Worm (Caenorhabditis elegans) whole organism, L4/young adult: Measurements from ENCODE around the gene ZK892.5.

ENCODE experiments used
- W03F9.2 ChIP-seq: fragments of 150-350 bp; optimal IDR thresholded peaks from 2 replicates; lab custom pipeline; 2014; ENCODE audit warnings: missing biosample characterization, missing genetic modification characterization
- dao-5 ChIP-seq: sonication (generic microtip); optimal IDR thresholded peaks from 2 replicates; lab custom pipeline; 2016; ENCODE audit warnings: missing genotype, missing genetic modification characterization, moderate library complexity, missing compliant biosample characterization
- him-1 ChIP-seq: sonication (generic microtip); optimal IDR thresholded peaks from 2 replicates; lab custom pipeline; 2016; ENCODE audit warnings: missing genotype, missing genetic modification reagents, missing genetic modification characterization, missing compliant biosample characterization

The ZK892.5 gene

DNA sequence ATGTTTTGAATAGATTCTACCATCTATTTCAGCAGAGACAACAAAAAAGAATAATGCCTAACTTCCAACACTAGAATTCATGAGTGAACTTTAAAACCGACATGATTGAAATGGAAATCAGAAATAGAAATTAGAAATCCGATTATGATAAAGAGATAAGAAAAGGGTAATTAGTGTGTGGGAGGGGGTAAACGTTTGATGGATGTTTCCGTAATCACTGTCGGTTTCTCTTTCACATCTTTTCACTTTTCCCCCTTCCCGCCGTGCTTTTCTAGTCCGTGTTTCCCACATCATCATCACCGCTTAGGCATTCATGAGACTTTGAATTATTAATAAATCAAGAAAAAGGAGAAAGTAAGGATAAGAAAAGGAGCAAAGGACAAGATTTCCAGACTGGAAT is 37.7 kb downstream of the ZK892.5 start:
- TF ChIP-seq dao-5 (tag; lab: Kevin White, UChicago): no peak
- TF ChIP-seq him-1 (tag; lab: Kevin White, UChicago): no peak
- no peak for TF ChIP-seq W03F9.2 (tag; lab: Kevin White, UChicago)

DNA sequence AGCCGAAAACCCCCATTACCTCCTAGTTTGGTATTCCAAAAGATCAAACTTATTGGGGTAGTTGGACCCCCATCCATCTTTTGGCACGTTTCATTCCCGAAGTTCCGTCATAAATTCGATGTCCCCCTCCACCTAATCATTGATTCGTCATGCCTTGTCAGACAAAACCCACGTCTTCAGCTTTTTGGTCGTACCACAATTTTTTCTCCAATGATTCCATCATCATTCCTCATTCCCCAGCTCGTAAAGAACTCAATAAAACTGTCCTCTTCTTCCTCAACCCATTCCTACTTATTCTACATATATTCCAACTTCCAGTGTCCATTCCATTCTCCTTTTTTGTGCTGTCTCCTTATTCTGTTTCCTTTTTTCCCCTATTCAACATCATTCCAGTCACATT is 40.6 kb downstream of the ZK892.5 start, which contains the start of gene flp-4:
Gene flp-4, plus strand, starts transcription at position 301 of the 400 bp plus-strand sequence.
- TF ChIP-seq dao-5 (tag; lab: Kevin White, UChicago) (no peak), him-1 (tag; lab: Kevin White, UChicago) (no peak), W03F9.2 (tag; lab: Kevin White, UChicago) (no peak)

DNA sequence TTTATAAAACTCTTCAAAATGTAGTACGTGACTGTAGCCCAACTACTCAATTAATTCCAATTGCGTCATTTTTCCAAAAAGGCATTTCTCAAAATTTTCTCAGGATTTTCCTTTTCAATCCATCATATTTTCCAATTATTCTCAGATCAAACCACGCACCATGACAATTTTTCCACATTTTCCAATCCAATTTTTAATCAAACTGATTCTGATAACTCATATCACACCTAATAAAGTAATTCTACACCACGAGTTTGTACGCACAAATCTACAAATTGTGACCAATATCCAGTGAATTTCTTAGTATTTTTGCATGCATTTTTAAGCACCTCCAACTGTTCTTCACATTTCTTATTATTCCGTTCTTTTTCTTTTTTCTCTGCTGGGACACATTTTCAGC is 43.5 kb downstream of the ZK892.5 start:
- TF ChIP-seq him-1 (tag; lab: Kevin White, UChicago) (no peak), dao-5 (tag; lab: Kevin White, UChicago) (no peak), W03F9.2 (tag; lab: Kevin White, UChicago) (no peak)

DNA sequence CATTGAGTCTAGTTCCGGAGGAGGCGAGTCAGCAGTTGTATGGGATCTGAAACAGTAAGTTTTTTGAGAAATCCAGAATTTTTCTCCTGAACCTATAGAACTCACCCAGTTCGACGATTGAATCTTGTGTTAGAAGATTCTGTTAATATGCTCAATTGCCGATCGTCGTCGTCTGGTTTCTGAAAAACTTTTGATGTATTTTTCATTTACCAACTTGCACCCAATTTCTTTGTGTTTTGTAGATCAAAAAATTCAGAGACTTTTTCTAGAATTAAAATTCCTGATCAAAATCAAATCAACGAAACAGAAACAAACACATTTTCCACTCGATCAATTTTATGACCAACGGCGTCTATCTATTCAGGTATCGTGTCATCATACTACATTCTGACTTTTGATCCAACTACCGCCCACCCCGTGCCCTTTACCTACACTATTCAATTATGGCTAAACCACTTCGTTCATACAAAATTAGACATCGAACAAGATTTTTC is 48.6 kb downstream of the ZK892.5 start, which contains the start of gene C18D1.2:
Gene C18D1.2, plus strand, starts transcription at position 444 of the 494 bp plus-strand sequence.
- no peak for TF ChIP-seq dao-5 (tag; lab: Kevin White, UChicago)
- TF ChIP-seq him-1 (tag; lab: Kevin White, UChicago): no peak
- no peak for TF ChIP-seq W03F9.2 (tag; lab: Kevin White, UChicago)
